Fruit fly (Drosophila melanogaster) whole organism, embryonic: Measurements from ENCODE around the gene CG14818.

Source experiments
- Adf1 ChIP-seq: fragments of 200-800 bp; sonication (Bioruptor generic); IDR thresholded peaks from 2 replicates; pipeline ENCODE4 v1.3.6; 2022; ENCODE audit warnings: missing biosample characterization, missing genetic modification characterization
- Blimp-1 ChIP-seq: fragments of 200-800 bp; sonication (Bioruptor generic); optimal IDR thresholded peaks from 3 replicates; lab custom pipeline; 2018; ENCODE audit warnings: missing biosample characterization, missing genetic modification characterization, mild to moderate bottlenecking, moderate library complexity, missing genetic modification reagents
- BtbVII ChIP-seq: fragments of 200-800 bp; sonication (Bioruptor generic); optimal IDR thresholded peaks from 3 replicates; lab custom pipeline; 2017; ENCODE audit warnings: missing biosample characterization, mild to moderate bottlenecking, missing genetic modification characterization
- CG1024 ChIP-seq: fragments of 200-800 bp; sonication (Bioruptor generic); IDR thresholded peaks from 2 replicates; pipeline ENCODE4 v1.3.6; 2022; ENCODE audit warnings: missing biosample characterization, missing genetic modification characterization
- CG11093 ChIP-seq: fragments of 200-800 bp; sonication (Bioruptor generic); IDR thresholded peaks from 3 replicates; pipeline ENCODE4 v1.3.6; 2022; ENCODE audit warnings: missing biosample characterization, missing genetic modification characterization
- CG12942 ChIP-seq: fragments of 200-800 bp; sonication (Bioruptor generic); optimal IDR thresholded peaks from 3 replicates; lab custom pipeline; 2016; ENCODE audit warnings: missing biosample characterization, missing genetic modification characterization
- CG13894 ChIP-seq: fragments of 200-800 bp; sonication (Bioruptor generic); optimal IDR thresholded peaks from 3 replicates; lab custom pipeline; 2018; ENCODE audit warnings: missing biosample characterization, mild to moderate bottlenecking, missing genetic modification characterization, moderate library complexity
- CG1603 ChIP-seq: fragments of 200-800 bp; sonication (Bioruptor generic); optimal IDR thresholded peaks from 2 replicates; lab custom pipeline; 2019; ENCODE audit warnings: missing biosample characterization, mild to moderate bottlenecking, missing genetic modification characterization, moderate library complexity
- CG2678 ChIP-seq: fragments of 200-800 bp; sonication (Bioruptor generic); optimal IDR thresholded peaks from 3 replicates; lab custom pipeline; 2019; ENCODE audit warnings: missing biosample characterization, mild to moderate bottlenecking, missing genetic modification characterization, moderate library complexity
- CG33557 ChIP-seq: fragments of 200-800 bp; sonication (Bioruptor generic); optimal IDR thresholded peaks from 2 replicates; lab custom pipeline; 2019; ENCODE audit warnings: missing biosample characterization, mild to moderate bottlenecking, missing genetic modification characterization, moderate library complexity
- CG3847 ChIP-seq: fragments of 200-800 bp; sonication (Bioruptor generic); IDR thresholded peaks from 2 replicates; pipeline ENCODE4 v1.3.6; 2022; ENCODE audit warnings: missing biosample characterization, missing genetic modification characterization
- CG4360 ChIP-seq: fragments of 200-800 bp; sonication (Bioruptor generic); IDR thresholded peaks from 2 replicates; pipeline ENCODE4 v1.3.6; 2022; ENCODE audit warnings: missing biosample characterization, missing genetic modification characterization
- CG6765 ChIP-seq: fragments of 200-800 bp; sonication (Bioruptor generic); optimal IDR thresholded peaks from 3 replicates; lab custom pipeline; 2017; ENCODE audit warnings: missing biosample characterization, mild to moderate bottlenecking, missing genetic modification characterization
- CG8281 ChIP-seq: fragments of 200-800 bp; sonication (Bioruptor generic); optimal IDR thresholded peaks from 2 replicates; lab custom pipeline; 2018; ENCODE audit warnings: missing biosample characterization, mild to moderate bottlenecking, missing genetic modification characterization, moderate library complexity
- CG8290 ChIP-seq, 3 experiments: fragments of 200-800 bp; sonication (Bioruptor generic); optimal IDR thresholded peaks; 2 replicates each; lab custom pipeline; 2016 to 2019; ENCODE audit warnings: missing biosample characterization in 3 of 3, missing genetic modification characterization in 3 of 3, mild to moderate bottlenecking in 2 of 3, moderate library complexity in 1 of 3
- CG9609 ChIP-seq: fragments of 200-800 bp; sonication (Bioruptor generic); optimal IDR thresholded peaks from 3 replicates; lab custom pipeline; 2016; ENCODE audit warnings: missing biosample characterization, missing genetic modification characterization
- CG9727 ChIP-seq: fragments of 200-800 bp; sonication (Bioruptor generic); optimal IDR thresholded peaks from 3 replicates; lab custom pipeline; 2017; ENCODE audit warnings: missing biosample characterization, mild to moderate bottlenecking, missing genetic modification characterization
- CTCF ChIP-seq: fragments of 200-800 bp; sonication (Bioruptor generic); optimal IDR thresholded peaks from 2 replicates; lab custom pipeline; 2017; ENCODE audit warnings: missing biosample characterization, mild to moderate bottlenecking, missing genetic modification characterization, moderate library complexity
- D19A ChIP-seq: fragments of 200-800 bp; optimal IDR thresholded peaks from 3 replicates; lab custom pipeline; 2019; ENCODE audit warnings: missing biosample characterization, mild to moderate bottlenecking, missing genetic modification characterization, moderate library complexity
- Dad ChIP-seq: fragments of 200-800 bp; sonication (Bioruptor generic); optimal IDR thresholded peaks from 3 replicates; lab custom pipeline; 2016; ENCODE audit warnings: missing biosample characterization, missing genetic modification characterization
- Deaf1 ChIP-seq: fragments of 200-800 bp; optimal IDR thresholded peaks from 3 replicates; lab custom pipeline; 2019; ENCODE audit warnings: missing biosample characterization, mild to moderate bottlenecking, missing genetic modification characterization, moderate library complexity
- Doc2 ChIP-seq: fragments of 200-800 bp; sonication (Bioruptor generic); IDR thresholded peaks from 2 replicates; pipeline ENCODE4 v1.3.6; 2022; ENCODE audit warnings: missing biosample characterization, missing genetic modification characterization
- H15 ChIP-seq: fragments of 200-800 bp; sonication (Bioruptor generic); IDR thresholded peaks from 3 replicates; pipeline ENCODE4 v1.3.6; 2022; ENCODE audit warnings: missing biosample characterization, missing genetic modification characterization
- H2.0 ChIP-seq: fragments of 200-800 bp; sonication (Bioruptor generic); IDR thresholded peaks from 2 replicates; pipeline ENCODE4 v1.3.6; 2022; ENCODE audit warnings: missing biosample characterization, missing genetic modification characterization
- Hey ChIP-seq: fragments of 200-800 bp; sonication (Bioruptor generic); optimal IDR thresholded peaks from 3 replicates; lab custom pipeline; 2018; ENCODE audit warnings: missing biosample characterization, mild to moderate bottlenecking, missing genetic modification characterization
- MBD-R2 ChIP-seq: fragments of 200-800 bp; sonication (Bioruptor generic); IDR thresholded peaks from 2 replicates; pipeline ENCODE4 v1.3.6; 2022; ENCODE audit warnings: missing biosample characterization, missing genetic modification characterization
- Mad ChIP-seq: fragments of 200-800 bp; sonication (Bioruptor generic); optimal IDR thresholded peaks from 2 replicates; lab custom pipeline; 2016; ENCODE audit warnings: missing biosample characterization, missing genetic modification characterization
- Med ChIP-seq: fragments of 200-800 bp; sonication (Bioruptor generic); peaks from one replicate; lab custom pipeline; 2016; ENCODE audit warnings: missing biosample characterization, missing genetic modification characterization, mild to moderate bottlenecking, inconsistent platforms, moderate library complexity
- Mes4 ChIP-seq: fragments of 200-800 bp; sonication (Bioruptor generic); optimal IDR thresholded peaks from 2 replicates; lab custom pipeline; 2016; ENCODE audit warnings: missing biosample characterization, missing genetic modification characterization
- Nf-YB ChIP-seq: fragments of 200-800 bp; sonication (Bioruptor generic); optimal IDR thresholded peaks from 3 replicates; lab custom pipeline; 2019; ENCODE audit warnings: missing biosample characterization, mild to moderate bottlenecking, missing genetic modification characterization, moderate library complexity
- abd-A ChIP-seq: fragments of 200-800 bp; sonication (Bioruptor generic); optimal IDR thresholded peaks from 3 replicates; lab custom pipeline; 2019; ENCODE audit warnings: missing biosample characterization, mild to moderate bottlenecking, missing genetic modification characterization, moderate library complexity
- br ChIP-seq: fragments of >200 bp; optimal IDR thresholded peaks from 2 replicates; lab custom pipeline; 2017
- bsh ChIP-seq, 2 experiments: fragments of 200-800 bp; sonication (Bioruptor generic); optimal IDR thresholded peaks; 2 replicates each; lab custom pipeline; 2017 to 2018; ENCODE audit warnings: mild to moderate bottlenecking in 2 of 2, missing biosample characterization in 2 of 2, missing genetic modification characterization in 2 of 2, moderate library complexity in 1 of 2
- chinmo ChIP-seq: fragments of 200-800 bp; sonication (Bioruptor generic); IDR thresholded peaks from 4 replicates; pipeline ENCODE4 v1.3.6; 2022; ENCODE audit warnings: missing biosample characterization, missing genetic modification characterization; ENCODE audit not compliant: partially characterized antibody
- cwo ChIP-seq: fragments of 200-800 bp; sonication (Bioruptor generic); optimal IDR thresholded peaks from 3 replicates; lab custom pipeline; 2017; ENCODE audit warnings: missing biosample characterization, missing genetic modification characterization, mild to moderate bottlenecking, moderate library complexity, missing genetic modification reagents
- dysf ChIP-seq: fragments of 200-800 bp; sonication (Bioruptor generic); IDR thresholded peaks from 3 replicates; pipeline ENCODE4 v1.3.6; 2022; ENCODE audit warnings: missing biosample characterization, missing genetic modification characterization
- exex ChIP-seq: fragments of 200-800 bp; sonication (Bioruptor generic); optimal IDR thresholded peaks from 4 replicates; lab custom pipeline; 2018; ENCODE audit warnings: missing biosample characterization, mild to moderate bottlenecking, missing genetic modification characterization, moderate library complexity
- fu2 ChIP-seq: fragments of 200-800 bp; sonication (Bioruptor generic); optimal IDR thresholded peaks from 2 replicates; lab custom pipeline; 2016; ENCODE audit warnings: missing biosample characterization, missing genetic modification characterization
- gfzf ChIP-seq: fragments of 200-800 bp; sonication (Bioruptor generic); optimal IDR thresholded peaks from 2 replicates; lab custom pipeline; 2016; ENCODE audit warnings: missing biosample characterization, mild to moderate bottlenecking, missing genetic modification characterization, moderate library complexity
- kay ChIP-seq: fragments of 200-800 bp; sonication (Bioruptor generic); optimal IDR thresholded peaks from 2 replicates; lab custom pipeline; 2016; ENCODE audit warnings: missing biosample characterization, missing genetic modification characterization
- lbe ChIP-seq: fragments of 200-800 bp; sonication (Bioruptor generic); optimal IDR thresholded peaks from 2 replicates; lab custom pipeline; 2016; ENCODE audit warnings: missing biosample characterization, mild to moderate bottlenecking, missing genetic modification characterization
- lov ChIP-seq, 2 experiments: fragments of 200-800 bp in 1 of 2; fragments of >200 bp in 1 of 2; sonication (Bioruptor generic) in 1 of 2; IDR thresholded peaks in 1 of 2; optimal IDR thresholded peaks in 1 of 2; 2 replicates in 1 of 2; 3 replicates in 1 of 2; pipeline versions ENCODE4 v1.3.6 to Lab custom; 2017 to 2022; ENCODE audit warnings: missing biosample characterization in 1 of 2, missing genetic modification characterization in 1 of 2
- mirr ChIP-seq: fragments of 200-800 bp; sonication (Bioruptor generic); optimal IDR thresholded peaks from 3 replicates; lab custom pipeline; 2018; ENCODE audit warnings: missing biosample characterization, mild to moderate bottlenecking, missing genetic modification characterization
- pfk ChIP-seq: fragments of 200-800 bp; sonication (Bioruptor generic); optimal IDR thresholded peaks from 2 replicates; lab custom pipeline; 2018; ENCODE audit warnings: missing biosample characterization, mild to moderate bottlenecking, missing genetic modification characterization, moderate library complexity
- pita ChIP-seq: fragments of 200-800 bp; sonication (Bioruptor generic); optimal IDR thresholded peaks from 2 replicates; lab custom pipeline; 2017; ENCODE audit warnings: missing biosample characterization, mild to moderate bottlenecking, missing genetic modification characterization
- ranshi ChIP-seq: fragments of 200-800 bp; sonication (Bioruptor generic); IDR thresholded peaks from 2 replicates; pipeline ENCODE4 v1.3.6; 2022; ENCODE audit warnings: missing biosample characterization, missing genetic modification characterization
- row ChIP-seq: fragments of 200-800 bp; sonication (Bioruptor generic); IDR thresholded peaks from 3 replicates; pipeline ENCODE4 v1.3.6; 2022; ENCODE audit warnings: missing biosample characterization, missing genetic modification characterization
- sens-2 ChIP-seq: fragments of 200-800 bp; sonication (Bioruptor generic); IDR thresholded peaks from 2 replicates; pipeline ENCODE4 v1.3.6; 2022; ENCODE audit warnings: missing biosample characterization, missing genetic modification characterization
- slbo ChIP-seq: fragments of 200-800 bp; sonication (Bioruptor generic); IDR thresholded peaks from 2 replicates; pipeline ENCODE4 v1.3.6; 2022; ENCODE audit warnings: missing biosample characterization, missing genetic modification characterization
- slp2 ChIP-seq: fragments of 200-800 bp; sonication (Bioruptor generic); optimal IDR thresholded peaks from 2 replicates; lab custom pipeline; 2016; ENCODE audit warnings: missing biosample characterization, missing genetic modification characterization
- sug ChIP-seq: fragments of 200-800 bp; optimal IDR thresholded peaks from 2 replicates; lab custom pipeline; 2019; ENCODE audit warnings: missing biosample characterization, mild to moderate bottlenecking, missing genetic modification characterization, moderate library complexity
- tup ChIP-seq: fragments of 200-800 bp; sonication (Bioruptor generic); optimal IDR thresholded peaks from 2 replicates; lab custom pipeline; 2016; ENCODE audit warnings: missing biosample characterization, mild to moderate bottlenecking, missing genetic modification characterization, moderate library complexity

Gene CG14818

DNA sequence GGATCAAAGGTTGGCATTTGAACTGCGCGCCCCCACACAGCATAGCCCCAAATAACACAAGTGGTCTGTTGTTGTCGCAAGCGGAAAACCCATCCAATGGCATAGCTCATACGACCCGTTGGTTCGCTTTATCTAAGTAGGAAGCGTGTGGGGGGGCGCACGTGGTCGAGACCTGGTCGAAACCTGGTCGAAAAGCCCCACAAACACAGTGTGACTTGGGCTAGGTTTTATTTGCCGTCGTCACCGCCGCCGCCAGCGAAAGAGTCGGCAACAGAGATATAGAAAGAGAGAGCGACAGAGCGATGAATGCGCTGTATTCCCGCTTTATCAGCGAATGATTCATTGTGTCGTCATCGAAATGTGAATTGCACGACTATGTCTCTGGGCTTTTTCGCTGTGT is 36.7 kb downstream of the CG14818 start (continued):
- TF ChIP-seq sens-2 = no peak
- TF ChIP-seq mirr (GFP tag; lab: Kevin White, UChicago) = peak; percentile 33
- peak; percentile 34 for TF ChIP-seq exex (tag; lab: Kevin White, UChicago)
- TF ChIP-seq slp2 (GFP tag; lab: Kevin White, UChicago) = no peak
- no peak for TF ChIP-seq CG11093 (GFP tag; lab: Robert Waterston, UW)
- peak; percentile 98 for TF ChIP-seq sug (tag; lab: Kevin White, UChicago)
- 0 out of 4 replicates have a peak, but pooled peaks have one; percentile 48 for TF ChIP-seq chinmo
- TF ChIP-seq CG2678 = peak; percentile 5
- peak; percentile 11; the same call in 1 of the 2 replicates for TF ChIP-seq slbo (GFP tag; lab: Robert Waterston, UW)
- TF ChIP-seq CG1024 (GFP tag; lab: Robert Waterston, UW) = no peak
- TF ChIP-seq dysf (GFP tag; lab: Robert Waterston, UW) = 0 out of 3 replicates have a peak, but pooled peaks have one; percentile 8
- TF ChIP-seq Dad (GFP tag; lab: Kevin White, UChicago) = no peak
- no peak for TF ChIP-seq CG6765
- TF ChIP-seq Nf-YB (GFP tag; lab: Kevin White, UChicago) = no peak
- no peak for TF ChIP-seq lov (optimal IDR thresholded peaks at IDR 0.05; lab: Kevin White, UChicago)
- no peak for TF ChIP-seq lov (GFP tag; IDR thresholded peaks at IDR 0.05; lab: Robert Waterston, UW)
- TF ChIP-seq CG13894 (tag; lab: Kevin White, UChicago) = peak; percentile 55
- no peak for TF ChIP-seq tup (GFP tag; lab: Kevin White, UChicago)
- no peak for TF ChIP-seq Mad (GFP tag; lab: Kevin White, UChicago)
- TF ChIP-seq fu2 (GFP tag; lab: Kevin White, UChicago) = no peak
- no peak for TF ChIP-seq Mes4
- TF ChIP-seq CG9609 = no peak
- TF ChIP-seq CTCF (GFP tag; lab: Kevin White, UChicago) = no peak
- peak; percentile 22 for TF ChIP-seq Blimp-1
- no peak for TF ChIP-seq H2.0 (GFP tag; lab: Robert Waterston, UW)
- TF ChIP-seq cwo (GFP tag; lab: Kevin White, UChicago) = peak; percentile 86
- TF ChIP-seq CG8290 (GFP tag; optimal IDR thresholded peaks at IDR 0.05; lab: Kevin White, UChicago) = no peak
- peak in 1 of 2 experiments; percentile 51 for TF ChIP-seq CG8290 (tag; optimal IDR thresholded peaks at IDR 0.05; lab: Kevin White, UChicago)
- no peak for TF ChIP-seq br (lab: Kevin White, UChicago)
- TF ChIP-seq CG33557 (GFP tag; lab: Kevin White, UChicago) = no peak
- peak; percentile 10 for TF ChIP-seq Hey (tag; lab: Kevin White, UChicago)
- peak; percentile 87 for TF ChIP-seq Med (GFP tag; lab: Kevin White, UChicago)
- TF ChIP-seq pfk = no peak
- TF ChIP-seq abd-A = peak; percentile 10
- no peak for TF ChIP-seq Deaf1 (tag; lab: Kevin White, UChicago)
- TF ChIP-seq ranshi (GFP tag; lab: Robert Waterston, UW) = no peak
- peak; percentile 35 for TF ChIP-seq BtbVII (GFP tag; lab: Kevin White, UChicago)
- peak; percentile 37; the same call in 1 of the 2 replicates for TF ChIP-seq Adf1 (GFP tag; lab: Robert Waterston, UW)
- peak; percentile 79 for TF ChIP-seq kay (GFP tag; lab: Kevin White, UChicago)
- no peak for TF ChIP-seq pita
- no peak for TF ChIP-seq CG4360 (GFP tag; lab: Robert Waterston, UW)
- TF ChIP-seq CG3847 (GFP tag; lab: Robert Waterston, UW) = no peak

DNA sequence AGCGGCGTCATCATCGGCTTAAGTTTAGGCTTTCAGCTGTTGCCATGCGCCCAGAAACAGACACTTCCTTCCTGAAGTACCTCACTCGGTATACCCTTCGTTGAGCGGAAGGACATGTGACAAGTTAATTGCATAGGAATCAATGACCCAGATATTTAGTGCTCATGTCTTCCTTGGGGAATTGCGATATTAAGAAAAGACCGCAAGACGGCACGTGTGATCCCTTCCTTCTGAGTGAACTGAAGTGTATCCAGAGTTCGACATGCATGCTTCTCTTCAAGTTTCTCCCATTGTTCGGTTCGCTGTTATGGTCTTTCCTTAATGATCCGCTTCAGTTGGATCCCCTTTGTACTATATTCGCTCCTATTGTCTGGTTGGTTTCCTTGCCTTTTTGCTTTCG is 39.1 kb downstream of the CG14818 start:
- TF ChIP-seq Dad (GFP tag; lab: Kevin White, UChicago) = no peak
- peak; percentile 16; the same call in 1 of the 3 replicates for TF ChIP-seq row (GFP tag; lab: Robert Waterston, UW)
- TF ChIP-seq CG12942 (GFP tag; lab: Kevin White, UChicago) = no peak
- no peak for TF ChIP-seq MBD-R2 (GFP tag; lab: Robert Waterston, UW)
- TF ChIP-seq bsh (GFP tag; optimal IDR thresholded peaks at IDR 0.05; lab: Kevin White, UChicago) = peak in 1 of 2 experiments; percentile 28
- TF ChIP-seq Doc2 (GFP tag; lab: Robert Waterston, UW) = no peak
- TF ChIP-seq gfzf (GFP tag; lab: Kevin White, UChicago) = no peak
- TF ChIP-seq CG8281 (tag; lab: Kevin White, UChicago) = no peak
- peak; percentile 3 for TF ChIP-seq CG1603 (tag; lab: Kevin White, UChicago)
- TF ChIP-seq D19A (tag; lab: Kevin White, UChicago) = peak; percentile 87
- TF ChIP-seq Nf-YB (GFP tag; lab: Kevin White, UChicago) = no peak
- no peak for TF ChIP-seq H15 (GFP tag; lab: Robert Waterston, UW)
- TF ChIP-seq lbe (GFP tag; lab: Kevin White, UChicago) = peak; percentile 9
- peak; percentile 16 for TF ChIP-seq CG9727 (GFP tag; lab: Kevin White, UChicago)
